Fruit fly (Drosophila melanogaster): ENCODE measurements around the gene CG17440.

The CG17440 gene

dm6 chrX:9232199-9232598 is 37.5 kb downstream of the CG17440 start, which contains the start of gene CG12121 (continued):
- TF ChIP-seq CG8924 (tag; optimal IDR thresholded peaks at IDR 0.05), result no peak
- TF ChIP-seq CG13287 (GFP tag; IDR thresholded peaks at IDR 0.05; ENCODE audit: partially characterized antibody), result peak; percentile 82
- peak; percentile 75; the same call in 1 of the 4 replicates for TF ChIP-seq chinmo (GFP tag; IDR thresholded peaks at IDR 0.05; ENCODE audit: partially characterized antibody)
- TF ChIP-seq CG9797 (GFP tag; optimal IDR thresholded peaks at IDR 0.05), result peak; percentile 42
- TF ChIP-seq tna (GFP tag; IDR thresholded peaks at IDR 0.05; ENCODE audit: partially characterized antibody), result peak; percentile 79
- TF ChIP-seq Sry-δ (GFP tag; optimal IDR thresholded peaks at IDR 0.05), result peak; percentile 68
- TF ChIP-seq eve (GFP tag; optimal IDR thresholded peaks at IDR 0.05), result no peak
- TF ChIP-seq wdn (GFP tag; IDR thresholded peaks at IDR 0.05), result no peak
- TF ChIP-seq pfk (GFP tag; optimal IDR thresholded peaks at IDR 0.05), result no peak
- TF ChIP-seq CG12155 (GFP tag; optimal IDR thresholded peaks at IDR 0.05), result no peak
- TF ChIP-seq CG34224 (GFP tag; IDR thresholded peaks at IDR 0.05; ENCODE audit: partially characterized antibody), result peak; percentile 71; the same call in 2 of the 3 replicates
- TF ChIP-seq Scr (GFP tag; IDR thresholded peaks at IDR 0.05; ENCODE audit: partially characterized antibody), result peak; percentile 65
- no peak for TF ChIP-seq CG17385 (GFP tag; optimal IDR thresholded peaks at IDR 0.05)
- TF ChIP-seq CG5953 (GFP tag; IDR thresholded peaks at IDR 0.05), result no peak
- TF ChIP-seq ftz-f1 (GFP tag; optimal IDR thresholded peaks at IDR 0.05), result peak; percentile 44
- no peak for TF ChIP-seq fu2 (GFP tag; optimal IDR thresholded peaks at IDR 0.05)
- no peak for TF ChIP-seq esg (GFP tag; conservative IDR thresholded peaks at IDR 0.05)
- peak; percentile 75; the same call in 1 of the 2 replicates for TF ChIP-seq amos (GFP tag; IDR thresholded peaks at IDR 0.05; ENCODE audit: partially characterized antibody)
- TF ChIP-seq bigmax (GFP tag; optimal IDR thresholded peaks at IDR 0.05), result no peak
- peak; percentile 71; the same call in 2 of the 4 replicates for TF ChIP-seq Dll (GFP tag; IDR thresholded peaks at IDR 0.05; ENCODE audit: partially characterized antibody)
- TF ChIP-seq Gsc (GFP tag; IDR thresholded peaks at IDR 0.05), result no peak
- no peak for TF ChIP-seq grn (GFP tag; optimal IDR thresholded peaks at IDR 0.05)
- no peak for TF ChIP-seq corto (GFP tag; optimal IDR thresholded peaks at IDR 0.05)
- TF ChIP-seq sc (optimal IDR thresholded peaks at IDR 0.05), result no peak
- no peak for TF ChIP-seq sc (GFP tag; optimal IDR thresholded peaks at IDR 0.05)
- TF ChIP-seq Abd-B (GFP tag; optimal IDR thresholded peaks at IDR 0.05), result peak; percentile 18
- TF ChIP-seq inv (GFP tag; IDR thresholded peaks at IDR 0.05; ENCODE audit: partially characterized antibody), result peak; percentile 46; the same call in 1 of the 2 replicates
- TF ChIP-seq CG2199 (GFP tag; IDR thresholded peaks at IDR 0.05), result no peak
- TF ChIP-seq CG13894 (tag; optimal IDR thresholded peaks at IDR 0.05), result no peak
- no peak for TF ChIP-seq sqz (GFP tag; optimal IDR thresholded peaks at IDR 0.05)
- TF ChIP-seq Ravus (GFP tag; IDR thresholded peaks at IDR 0.05), result no peak
- TF ChIP-seq slbo (GFP tag; IDR thresholded peaks at IDR 0.05), result no peak
- peak; percentile 52; the same call in 2 of the 3 replicates for TF ChIP-seq knrl (GFP tag; IDR thresholded peaks at IDR 0.05; ENCODE audit: partially characterized antibody)
- TF ChIP-seq BEAF-32 (GFP tag; optimal IDR thresholded peaks at IDR 0.05), result peak; percentile 66
- peak; percentile 72 for TF ChIP-seq CG7963 (GFP tag; IDR thresholded peaks at IDR 0.05; ENCODE audit: partially characterized antibody)
- TF ChIP-seq repo (GFP tag; optimal IDR thresholded peaks at IDR 0.05), result no peak
- TF ChIP-seq gfzf (GFP tag; optimal IDR thresholded peaks at IDR 0.05), result peak; percentile 57
- 0 out of 3 replicates have a peak, but pooled peaks have one; percentile 21 for TF ChIP-seq row (GFP tag; IDR thresholded peaks at IDR 0.05)
- peak; percentile 59 for TF ChIP-seq CG16813 (GFP tag; IDR thresholded peaks at IDR 0.05; ENCODE audit: partially characterized antibody)
- TF ChIP-seq stwl (tag; optimal IDR thresholded peaks at IDR 0.05), result peak; percentile 53
- TF ChIP-seq CG4617 (GFP tag; optimal IDR thresholded peaks at IDR 0.05; ENCODE audit: borderline replicate concordance), result peak; percentile 34
- peak; percentile 79 for TF ChIP-seq HLH4C (GFP tag; IDR thresholded peaks at IDR 0.05; ENCODE audit: partially characterized antibody)
- TF ChIP-seq pzg (GFP tag; optimal IDR thresholded peaks at IDR 0.05), result peak; percentile 84
- TF ChIP-seq dati (GFP tag; IDR thresholded peaks at IDR 0.05), result no peak
- peak; percentile 77 for TF ChIP-seq MESR4 (GFP tag; optimal IDR thresholded peaks at IDR 0.05)
- TF ChIP-seq CG14860 (GFP tag; IDR thresholded peaks at IDR 0.05; ENCODE audit: partially characterized antibody), result peak; percentile 56; the same call in 2 of the 3 replicates
- no peak for TF ChIP-seq Atf3 (GFP tag; optimal IDR thresholded peaks at IDR 0.05)
- TF ChIP-seq Bgb (GFP tag; IDR thresholded peaks at IDR 0.05; ENCODE audit: partially characterized antibody), result peak; percentile 80
- no peak for TF ChIP-seq HmgD (GFP tag; optimal IDR thresholded peaks at IDR 0.05)
